Worm (Caenorhabditis elegans) whole organism, midembryonic: Measurements from ENCODE around the gene Y51H7C.3.
"Not testable (repeated sequence)": the region's sequence is repeated elsewhere in the genome, so short reads cannot be mapped to it uniquely, and the experiment has no call there.

Source experiments
- T22C8.4 ChIP-seq: fragments of 200-800 bp; sonication (Bioruptor generic); IDR thresholded peaks from 2 replicates; pipeline ENCODE4 v1.3.6; 2022; ENCODE audit warnings: missing genetic modification characterization, missing compliant biosample characterization
- cog-1 ChIP-seq: sonication (generic microtip); optimal IDR thresholded peaks from 2 replicates; lab custom pipeline; 2016; ENCODE audit warnings: missing genetic modification characterization, missing compliant biosample characterization
- flt-1 ChIP-seq: fragments of 200-800 bp; sonication (Bioruptor generic); IDR thresholded peaks from 2 replicates; pipeline ENCODE4 v1.3.6; 2022; ENCODE audit warnings: missing genetic modification characterization, missing compliant biosample characterization
- klf-2 ChIP-seq: fragments of 200-800 bp; sonication (Bioruptor generic); conservative IDR thresholded peaks from 2 replicates; pipeline ENCODE4 v1.3.6; 2022; ENCODE audit warnings: missing genetic modification reagents, missing genetic modification characterization, missing compliant biosample characterization
- med-1 ChIP-seq: sonication (generic microtip); optimal IDR thresholded peaks from 2 replicates; lab custom pipeline; 2017; ENCODE audit warnings: missing genetic modification characterization, mild to moderate bottlenecking, missing compliant biosample characterization, antibody characterized with exemption, missing genetic modification reagents; ENCODE audit not compliant: insufficient read depth
- ref-1 ChIP-seq: fragments of 200-800 bp; sonication (Bioruptor generic); conservative IDR thresholded peaks from 2 replicates; pipeline ENCODE4 v1.3.6; 2022; ENCODE audit warnings: missing genetic modification reagents, missing genetic modification characterization, missing compliant biosample characterization
- ztf-23 ChIP-seq: fragments of 200-800 bp; sonication (Bioruptor generic); IDR thresholded peaks from 2 replicates; pipeline ENCODE4 v1.3.6; 2022; ENCODE audit warnings: missing genetic modification reagents, missing genetic modification characterization, missing compliant biosample characterization
- ztf-29 ChIP-seq: fragments of 200-800 bp; sonication (Bioruptor generic); IDR thresholded peaks from 2 replicates; pipeline ENCODE4 v1.3.6; 2022; ENCODE audit warnings: missing genetic modification reagents, missing genetic modification characterization, missing compliant biosample characterization

DNA sequence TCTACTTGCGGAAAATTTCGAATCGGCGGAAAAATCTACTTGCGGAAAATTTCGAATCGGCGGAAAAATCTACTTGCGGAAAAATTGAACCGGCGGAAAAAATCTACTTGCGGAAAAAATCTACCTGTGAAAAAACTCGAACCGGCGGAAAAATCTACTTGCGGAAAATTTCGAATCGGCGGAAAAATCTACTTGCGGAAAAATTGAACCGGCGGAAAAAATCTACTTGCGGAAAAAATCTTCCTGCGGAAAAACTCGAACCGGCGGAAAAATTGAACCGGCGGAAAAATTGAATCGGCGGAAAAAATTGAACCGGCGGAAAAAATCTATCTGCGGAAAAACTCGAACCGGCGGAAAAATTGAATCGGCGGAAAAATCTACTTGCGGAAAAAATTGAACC is 19.5 kb downstream of the Y51H7C.3 start:
- TF ChIP-seq T22C8.4; ztf-29 (GFP tag; lab: Robert Waterston, UW); cog-1 (tag; lab: Kevin White, UChicago); med-1: not testable (repeated sequence)
- TF ChIP-seq klf-2 (GFP tag; lab: Robert Waterston, UW), result peak; percentile 62
- TF ChIP-seq flt-1 (GFP tag; lab: Robert Waterston, UW), result peak; percentile 70
- TF ChIP-seq ztf-23 (GFP tag; lab: Robert Waterston, UW), result peak; percentile 64; the same call in 1 of the 2 replicates
- peak; percentile 63 for TF ChIP-seq ref-1 (GFP tag; lab: Robert Waterston, UW)
